Fruit fly (Drosophila melanogaster) whole organism, embryonic: ENCODE data around the gene Atac2.
A peak's percentile ranks its signal among the peaks of the same experiment; 100 is the strongest.

Source experiments
- Adf1 ChIP-seq: fragments of 200-800 bp; sonication (Bioruptor generic); IDR thresholded peaks from 2 replicates; pipeline ENCODE4 v1.3.6; 2022; ENCODE audit warnings: missing biosample characterization, missing genetic modification characterization
- CG11696 ChIP-seq: fragments of 200-800 bp; sonication (Bioruptor generic); IDR thresholded peaks from 2 replicates; pipeline ENCODE4 v1.3.6; 2022; ENCODE audit warnings: missing biosample characterization, missing genetic modification characterization
- CG13287 ChIP-seq: fragments of 200-800 bp; sonication (Bioruptor generic); IDR thresholded peaks from 2 replicates; pipeline ENCODE4 v1.3.6; 2022; ENCODE audit warnings: missing biosample characterization, missing genetic modification characterization; ENCODE audit not compliant: partially characterized antibody
- CG15269 ChIP-seq: fragments of 200-800 bp; sonication (Bioruptor generic); optimal IDR thresholded peaks from 2 replicates; lab custom pipeline; 2018; ENCODE audit warnings: missing biosample characterization, mild to moderate bottlenecking, missing genetic modification characterization, moderate library complexity
- CG17359 ChIP-seq: fragments of 200-800 bp; sonication (Bioruptor generic); optimal IDR thresholded peaks from 3 replicates; lab custom pipeline; 2018; ENCODE audit warnings: missing biosample characterization, mild to moderate bottlenecking, missing genetic modification characterization, moderate library complexity
- CG1792 ChIP-seq: fragments of 200-800 bp; sonication (Bioruptor generic); optimal IDR thresholded peaks from 2 replicates; lab custom pipeline; 2016; ENCODE audit warnings: missing biosample characterization, missing genetic modification characterization
- CG2678 ChIP-seq: fragments of 200-800 bp; sonication (Bioruptor generic); optimal IDR thresholded peaks from 3 replicates; lab custom pipeline; 2019; ENCODE audit warnings: missing biosample characterization, mild to moderate bottlenecking, missing genetic modification characterization, moderate library complexity
- CG2875 ChIP-seq: fragments of 200-800 bp; sonication (Bioruptor generic); optimal IDR thresholded peaks from 2 replicates; lab custom pipeline; 2017; ENCODE audit warnings: missing biosample characterization, mild to moderate bottlenecking, missing genetic modification characterization, missing genetic modification reagents
- CG2889 ChIP-seq: fragments of 200-800 bp; sonication (Bioruptor generic); IDR thresholded peaks from 3 replicates; pipeline ENCODE4 v1.3.6; 2022; ENCODE audit warnings: missing biosample characterization, missing genetic modification characterization
- CG31388 ChIP-seq: fragments of 200-800 bp; sonication (Bioruptor generic); optimal IDR thresholded peaks from 2 replicates; lab custom pipeline; 2016; ENCODE audit warnings: missing biosample characterization, missing genetic modification characterization
- CG33557 ChIP-seq: fragments of 200-800 bp; sonication (Bioruptor generic); optimal IDR thresholded peaks from 2 replicates; lab custom pipeline; 2019; ENCODE audit warnings: missing biosample characterization, mild to moderate bottlenecking, missing genetic modification characterization, moderate library complexity
- CG5953 ChIP-seq: fragments of 200-800 bp; sonication (Bioruptor generic); IDR thresholded peaks from 2 replicates; pipeline ENCODE4 v1.3.6; 2022; ENCODE audit warnings: missing biosample characterization, missing genetic modification characterization
- CG9215 ChIP-seq: fragments of 200-800 bp; sonication (Bioruptor generic); IDR thresholded peaks from 2 replicates; pipeline ENCODE4 v1.3.6; 2022; ENCODE audit warnings: missing biosample characterization, missing genetic modification characterization
- D19B ChIP-seq: fragments of 200-800 bp; sonication (Bioruptor generic); optimal IDR thresholded peaks from 2 replicates; lab custom pipeline; 2017; ENCODE audit warnings: missing biosample characterization, mild to moderate bottlenecking, missing genetic modification characterization
- Dref ChIP-seq: fragments of 200-800 bp; sonication (Bioruptor generic); IDR thresholded peaks from 2 replicates; pipeline ENCODE4 v1.3.6; 2022; ENCODE audit warnings: missing biosample characterization, missing genetic modification characterization
- Fer1 ChIP-seq: fragments of 200-800 bp; sonication (Bioruptor generic); optimal IDR thresholded peaks from 2 replicates; lab custom pipeline; 2017; ENCODE audit warnings: missing biosample characterization, mild to moderate bottlenecking, missing genetic modification characterization
- H15 ChIP-seq: fragments of 200-800 bp; sonication (Bioruptor generic); IDR thresholded peaks from 3 replicates; pipeline ENCODE4 v1.3.6; 2022; ENCODE audit warnings: missing biosample characterization, missing genetic modification characterization
- Jarid2 ChIP-seq: fragments of 200-800 bp; sonication (Bioruptor generic); optimal IDR thresholded peaks from 3 replicates; lab custom pipeline; 2017; ENCODE audit warnings: mild to moderate bottlenecking, missing biosample characterization, missing genetic modification reagents, missing genetic modification characterization
- MESR4 ChIP-seq: fragments of 200-800 bp; sonication (Bioruptor generic); optimal IDR thresholded peaks from 2 replicates; lab custom pipeline; 2018; ENCODE audit warnings: missing biosample characterization, mild to moderate bottlenecking, missing genetic modification characterization, moderate library complexity
- Max ChIP-seq: fragments of 200-800 bp; sonication (Bioruptor generic); optimal IDR thresholded peaks from 2 replicates; lab custom pipeline; 2016; ENCODE audit warnings: missing biosample characterization, mild to moderate bottlenecking, missing genetic modification characterization
- Nf-YA ChIP-seq: fragments of 200-800 bp; sonication (Bioruptor generic); IDR thresholded peaks from 2 replicates; pipeline ENCODE4 v1.3.6; 2022; ENCODE audit warnings: missing biosample characterization, missing genetic modification characterization
- NfI ChIP-seq: fragments of 200-800 bp; sonication (Bioruptor generic); optimal IDR thresholded peaks from 3 replicates; lab custom pipeline; 2018; ENCODE audit warnings: missing biosample characterization, mild to moderate bottlenecking, missing genetic modification characterization, moderate library complexity
- Sox102F ChIP-seq: fragments of 200-800 bp; sonication (Bioruptor generic); optimal IDR thresholded peaks from 2 replicates; lab custom pipeline; 2018; ENCODE audit warnings: missing biosample characterization, mild to moderate bottlenecking, missing genetic modification characterization, moderate library complexity
- Sry-δ ChIP-seq: fragments of 200-800 bp; sonication (Bioruptor generic); optimal IDR thresholded peaks from 2 replicates; lab custom pipeline; 2016; ENCODE audit warnings: missing biosample characterization, missing genetic modification characterization
- Stat92E ChIP-seq, 3 experiments: fragments of >200 bp in 2 of 3; fragments of 200-800 bp in 1 of 3; sonication (Bioruptor generic) in 1 of 3; optimal IDR thresholded peaks; 2 replicates each; lab custom pipeline; 2017 to 2019; ENCODE audit warnings: missing biosample characterization in 3 of 3, missing genetic modification characterization in 3 of 3, mild to moderate bottlenecking in 1 of 3, moderate library complexity in 1 of 3
- Vsx1 ChIP-seq: fragments of 200-800 bp; sonication (Bioruptor generic); optimal IDR thresholded peaks from 2 replicates; lab custom pipeline; 2017; ENCODE audit warnings: missing biosample characterization, mild to moderate bottlenecking, missing genetic modification characterization, missing genetic modification reagents
- ac ChIP-seq: fragments of 200-800 bp; sonication (Bioruptor generic); optimal IDR thresholded peaks from 3 replicates; lab custom pipeline; 2017; ENCODE audit warnings: missing biosample characterization, mild to moderate bottlenecking, missing genetic modification characterization
- bbx ChIP-seq: fragments of 200-800 bp; sonication (Bioruptor generic); IDR thresholded peaks from 2 replicates; pipeline ENCODE4 v1.3.6; 2022; ENCODE audit warnings: missing biosample characterization, missing genetic modification characterization; ENCODE audit not compliant: partially characterized antibody
- cas ChIP-seq: fragments of 200-800 bp; sonication (Bioruptor generic); IDR thresholded peaks from 2 replicates; pipeline ENCODE4 v1.3.6; 2022; ENCODE audit warnings: missing biosample characterization, missing genetic modification characterization
- chn ChIP-seq: fragments of 200-800 bp; sonication (Bioruptor generic); optimal IDR thresholded peaks from 2 replicates; lab custom pipeline; 2016; ENCODE audit warnings: missing biosample characterization, missing genetic modification characterization
- corto ChIP-seq: fragments of 200-800 bp; sonication (Bioruptor generic); optimal IDR thresholded peaks from 2 replicates; lab custom pipeline; 2016; ENCODE audit warnings: missing biosample characterization, mild to moderate bottlenecking, missing genetic modification characterization, moderate library complexity
- da ChIP-seq: fragments of 200-800 bp; sonication (Bioruptor generic); optimal IDR thresholded peaks from 2 replicates; lab custom pipeline; 2016; ENCODE audit warnings: missing biosample characterization, missing genetic modification characterization
- dm ChIP-seq: fragments of 200-800 bp; sonication (Bioruptor generic); optimal IDR thresholded peaks from 3 replicates; lab custom pipeline; 2016; ENCODE audit warnings: missing biosample characterization, missing genetic modification characterization
- exex ChIP-seq: fragments of 200-800 bp; sonication (Bioruptor generic); optimal IDR thresholded peaks from 4 replicates; lab custom pipeline; 2018; ENCODE audit warnings: missing biosample characterization, mild to moderate bottlenecking, missing genetic modification characterization, moderate library complexity
- fd102C ChIP-seq: fragments of 200-800 bp; sonication (Bioruptor generic); optimal IDR thresholded peaks from 2 replicates; lab custom pipeline; 2018; ENCODE audit warnings: missing biosample characterization, mild to moderate bottlenecking, missing genetic modification characterization, moderate library complexity
- gem ChIP-seq: fragments of 200-800 bp; sonication (Bioruptor generic); optimal IDR thresholded peaks from 2 replicates; lab custom pipeline; 2019; ENCODE audit warnings: missing biosample characterization, mild to moderate bottlenecking, missing genetic modification characterization, moderate library complexity
- jigr1 ChIP-seq: fragments of 200-800 bp; sonication (Bioruptor generic); IDR thresholded peaks from 3 replicates; pipeline ENCODE4 v1.3.6; 2022; ENCODE audit warnings: missing biosample characterization, missing genetic modification characterization
- ken ChIP-seq: fragments of 200-800 bp; sonication (Bioruptor generic); IDR thresholded peaks from 3 replicates; pipeline ENCODE4 v1.3.6; 2022; ENCODE audit warnings: missing biosample characterization, missing genetic modification characterization
- knrl ChIP-seq: fragments of 200-800 bp; sonication (Bioruptor generic); IDR thresholded peaks from 3 replicates; pipeline ENCODE4 v1.3.6; 2022; ENCODE audit warnings: missing biosample characterization, missing genetic modification characterization; ENCODE audit not compliant: partially characterized antibody
- lbe ChIP-seq: fragments of 200-800 bp; sonication (Bioruptor generic); optimal IDR thresholded peaks from 2 replicates; lab custom pipeline; 2016; ENCODE audit warnings: missing biosample characterization, mild to moderate bottlenecking, missing genetic modification characterization
- pita ChIP-seq: fragments of 200-800 bp; sonication (Bioruptor generic); optimal IDR thresholded peaks from 2 replicates; lab custom pipeline; 2017; ENCODE audit warnings: missing biosample characterization, mild to moderate bottlenecking, missing genetic modification characterization
- ro ChIP-seq: fragments of 200-800 bp; sonication (Bioruptor generic); IDR thresholded peaks from 2 replicates; pipeline ENCODE4 v1.3.6; 2022; ENCODE audit warnings: missing biosample characterization, missing genetic modification characterization
- sc ChIP-seq, 3 experiments: fragments of >200 bp in 2 of 3; fragments of 200-800 bp in 1 of 3; sonication (Bioruptor generic) in 1 of 3; optimal IDR thresholded peaks; 2 replicates in 2 of 3; 3 replicates in 1 of 3; lab custom pipeline; 2017; ENCODE audit warnings: mild to moderate bottlenecking in 1 of 3, missing biosample characterization in 1 of 3, missing genetic modification characterization in 1 of 3, missing genetic modification reagents in 1 of 3
- seq ChIP-seq: fragments of 200-800 bp; sonication (Bioruptor generic); IDR thresholded peaks from 2 replicates; pipeline ENCODE4 v1.3.6; 2022; ENCODE audit warnings: missing biosample characterization, missing genetic modification characterization
- sisA ChIP-seq: fragments of 200-800 bp; sonication (Bioruptor generic); IDR thresholded peaks from 2 replicates; pipeline ENCODE4 v1.3.6; 2022; ENCODE audit warnings: missing biosample characterization, missing genetic modification characterization
- sr ChIP-seq: fragments of 200-800 bp; sonication (Bioruptor generic); IDR thresholded peaks from 3 replicates; pipeline ENCODE4 v1.3.6; 2022; ENCODE audit warnings: missing biosample characterization, missing genetic modification characterization
- ssp ChIP-seq: fragments of 200-800 bp; sonication (Bioruptor generic); IDR thresholded peaks from 2 replicates; pipeline ENCODE4 v1.3.6; 2022; ENCODE audit warnings: missing biosample characterization, missing genetic modification characterization
- usp ChIP-seq: fragments of >200 bp; optimal IDR thresholded peaks from 2 replicates; lab custom pipeline; 2017; ENCODE audit warnings: missing biosample characterization, missing genetic modification characterization
- z ChIP-seq: fragments of 200-800 bp; sonication (Bioruptor generic); IDR thresholded peaks from 3 replicates; pipeline ENCODE4 v1.3.6; 2022; ENCODE audit warnings: missing biosample characterization, missing genetic modification characterization
- zf30C ChIP-seq: fragments of 200-800 bp; sonication (Bioruptor generic); optimal IDR thresholded peaks from 3 replicates; lab custom pipeline; 2018; ENCODE audit warnings: missing biosample characterization, mild to moderate bottlenecking, missing genetic modification characterization

Gene Atac2

DNA sequence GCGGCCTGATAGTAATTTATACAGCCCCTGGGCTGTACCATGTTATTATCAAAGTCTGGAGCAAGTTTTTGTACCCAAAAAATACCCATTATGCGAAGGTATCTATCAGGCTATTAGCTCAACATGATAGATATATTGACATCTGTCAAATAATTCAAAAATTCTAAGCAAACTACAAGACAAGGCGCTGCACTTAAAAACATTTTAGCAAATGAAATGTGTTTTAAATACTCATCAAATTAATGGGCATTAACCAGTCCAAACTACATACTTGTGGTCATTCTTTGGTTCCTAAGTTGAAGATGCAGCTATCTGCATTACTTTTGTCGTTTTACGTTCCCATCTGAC lies 41.3 kb upstream of the Atac2 start (continued):
- TF ChIP-seq Dref (no peak), CG1792 (peak; percentile 51), CG2678 (peak; percentile 84), CG11696 (GFP tag; lab: Robert Waterston, UW) (peak; percentile 60; the same call in 1 of the 2 replicates), Sox102F (GFP tag; lab: Kevin White, UChicago) (peak; percentile 65), exex (tag; lab: Kevin White, UChicago) (no peak), Max (GFP tag; lab: Kevin White, UChicago) (peak; percentile 66), CG5953 (GFP tag; lab: Robert Waterston, UW) (peak; percentile 10; the same call in 1 of the 2 replicates), Nf-YA (GFP tag; lab: Robert Waterston, UW) (peak; percentile 41; the same call in 1 of the 2 replicates), Sry-δ (GFP tag; lab: Kevin White, UChicago) (peak; percentile 47), MESR4 (GFP tag; lab: Kevin White, UChicago) (no peak), sisA (GFP tag; lab: Robert Waterston, UW) (peak; percentile 69), NfI (GFP tag; lab: Kevin White, UChicago) (no peak), CG33557 (no peak), ken (peak; percentile 64; the same call in 2 of the 3 replicates), Stat92E (GFP tag; optimal IDR thresholded peaks at IDR 0.05; lab: Kevin White, UChicago) (peak in 1 of 3 experiments; percentile 78), CG2875 (GFP tag; lab: Kevin White, UChicago) (peak; percentile 69), CG15269 (tag; lab: Kevin White, UChicago) (peak; percentile 62), jigr1 (GFP tag; lab: Robert Waterston, UW) (no peak), zf30C (no peak), z (GFP tag; lab: Robert Waterston, UW) (peak; percentile 41; the same call in 1 of the 3 replicates), chn (GFP tag; lab: Kevin White, UChicago) (peak; percentile 69), CG9215 (no peak; the same call in 1 of the 2 replicates), CG17359 (tag; lab: Kevin White, UChicago) (peak; percentile 83), ro (GFP tag; lab: Robert Waterston, UW) (peak; percentile 56), dm (GFP tag; lab: Kevin White, UChicago) (no peak), corto (peak; percentile 91), CG2889 (GFP tag; lab: Robert Waterston, UW) (no peak), CG31388 (GFP tag; lab: Kevin White, UChicago) (peak; percentile 47), pita (GFP tag; lab: Kevin White, UChicago) (no peak), H15 (GFP tag; lab: Robert Waterston, UW) (peak; percentile 75), Fer1 (GFP tag; lab: Kevin White, UChicago) (peak; percentile 18), lbe (peak; percentile 92), sr (no peak), ac (GFP tag; lab: Kevin White, UChicago) (no peak), sc (optimal IDR thresholded peaks at IDR 0.05; lab: Kevin White, UChicago) (no peak), sc (GFP tag; optimal IDR thresholded peaks at IDR 0.05; lab: Kevin White, UChicago) (peak; percentile 16), gem (peak; percentile 66), knrl (GFP tag; lab: Robert Waterston, UW) (no peak), usp (GFP tag; lab: Kevin White, UChicago) (no peak), da (GFP tag; lab: Kevin White, UChicago) (no peak), seq (0 out of 2 replicates have a peak, but pooled peaks have one; percentile 53), Jarid2 (GFP tag; lab: Kevin White, UChicago) (no peak), Vsx1 (no peak), D19B (GFP tag; lab: Kevin White, UChicago) (peak; percentile 91), Adf1 (GFP tag; lab: Robert Waterston, UW) (no peak), bbx (GFP tag; lab: Robert Waterston, UW) (no peak), ssp (GFP tag; lab: Robert Waterston, UW) (peak; percentile 69), CG13287 (GFP tag; lab: Robert Waterston, UW) (no peak), fd102C (GFP tag; lab: Kevin White, UChicago) (no peak), cas (no peak)
